Fruit fly (Drosophila melanogaster): ENCODE measurements around the gene CG31815.
A peak's percentile ranks its signal among the peaks of the same experiment; 100 is the strongest.

CG31815 gene

dm6 chr2L:16602305-16602704, 3.3 kb upstream of the CG31815 start (continued):
- TF ChIP-seq Sry-β (GFP tag; optimal IDR thresholded peaks at IDR 0.05) (no peak), CG1024 (GFP tag; IDR thresholded peaks at IDR 0.05) (no peak), CG6254 (GFP tag; optimal IDR thresholded peaks at IDR 0.05) (no peak), trem (tag; optimal IDR thresholded peaks at IDR 0.05) (no peak), Hr78 (GFP tag; optimal IDR thresholded peaks at IDR 0.05) (no peak), Jarid2 (GFP tag; optimal IDR thresholded peaks at IDR 0.05) (no peak), CG7963 (GFP tag; IDR thresholded peaks at IDR 0.05; ENCODE audit: partially characterized antibody) (no peak), scrt (GFP tag; optimal IDR thresholded peaks at IDR 0.05) (no peak), CG11093 (GFP tag; IDR thresholded peaks at IDR 0.05) (no peak), CG31365 (tag; optimal IDR thresholded peaks at IDR 0.05) (no peak), D19A (tag; optimal IDR thresholded peaks at IDR 0.05) (peak; percentile 1), Hmx (GFP tag; optimal IDR thresholded peaks at IDR 0.05) (no peak), CG5180 (GFP tag; optimal IDR thresholded peaks at IDR 0.05) (no peak), ap (GFP tag; IDR thresholded peaks at IDR 0.05) (0 out of 2 replicates have a peak, but pooled peaks have one; percentile 16), nerfin-1 (tag; optimal IDR thresholded peaks at IDR 0.05) (peak; percentile 56), CG4617 (GFP tag; optimal IDR thresholded peaks at IDR 0.05; ENCODE audit: borderline replicate concordance) (no peak), sima (GFP tag; optimal IDR thresholded peaks at IDR 0.05) (no peak), da (GFP tag; optimal IDR thresholded peaks at IDR 0.05) (no peak), Pdp1 (GFP tag; optimal IDR thresholded peaks at IDR 0.05) (no peak), Scr (GFP tag; IDR thresholded peaks at IDR 0.05; ENCODE audit: partially characterized antibody) (no peak), dimm (GFP tag; IDR thresholded peaks at IDR 0.05) (no peak), dan (GFP tag; IDR thresholded peaks at IDR 0.05) (no peak), inv (GFP tag; IDR thresholded peaks at IDR 0.05; ENCODE audit: partially characterized antibody) (no peak), CG4730 (GFP tag; IDR thresholded peaks at IDR 0.05) (no peak), B-H2 (GFP tag; optimal IDR thresholded peaks at IDR 0.05) (no peak), zfh2 (GFP tag; optimal IDR thresholded peaks at IDR 0.05) (no peak), rib (GFP tag; IDR thresholded peaks at IDR 0.05) (no peak), lmd (GFP tag; IDR thresholded peaks at IDR 0.05) (no peak), unpg (GFP tag; optimal IDR thresholded peaks at IDR 0.05) (peak; percentile 4), cg (GFP tag; optimal IDR thresholded peaks at IDR 0.05) (peak; percentile 53), wek (GFP tag; optimal IDR thresholded peaks at IDR 0.05) (no peak), CG7745 (tag; optimal IDR thresholded peaks at IDR 0.05) (no peak), yki (optimal IDR thresholded peaks at IDR 0.05) (no peak), Elba2 (GFP tag; optimal IDR thresholded peaks at IDR 0.05) (no peak), nom (GFP tag; optimal IDR thresholded peaks at IDR 0.05) (peak; percentile 25), oc (tag; optimal IDR thresholded peaks at IDR 0.05) (no peak), HLH3B (GFP tag; IDR thresholded peaks at IDR 0.05) (no peak), sc (optimal IDR thresholded peaks at IDR 0.05) (no peak), sc (GFP tag; optimal IDR thresholded peaks at IDR 0.05) (no peak), pum (GFP tag; optimal IDR thresholded peaks at IDR 0.05) (no peak), HHEX (GFP tag; optimal IDR thresholded peaks at IDR 0.05) (no peak), tup (GFP tag; optimal IDR thresholded peaks at IDR 0.05) (no peak), phol (tag; optimal IDR thresholded peaks at IDR 0.05) (peak; percentile 32), Lpt (GFP tag; optimal IDR thresholded peaks at IDR 0.05) (no peak), CG9797 (GFP tag; optimal IDR thresholded peaks at IDR 0.05) (no peak), kni (GFP tag; optimal IDR thresholded peaks at IDR 0.05) (no peak), Hr51 (GFP tag; optimal IDR thresholded peaks at IDR 0.05) (no peak), CG10321 (GFP tag; IDR thresholded peaks at IDR 0.05) (no peak), Blimp-1 (GFP tag; optimal IDR thresholded peaks at IDR 0.05) (peak; percentile 29), Lim3 (GFP tag; IDR thresholded peaks at IDR 0.05) (no peak), CG10267 (tag; optimal IDR thresholded peaks at IDR 0.05) (no peak)
